Worm (Caenorhabditis elegans): ENCODE results near the gene srbc-79.

DNA sequence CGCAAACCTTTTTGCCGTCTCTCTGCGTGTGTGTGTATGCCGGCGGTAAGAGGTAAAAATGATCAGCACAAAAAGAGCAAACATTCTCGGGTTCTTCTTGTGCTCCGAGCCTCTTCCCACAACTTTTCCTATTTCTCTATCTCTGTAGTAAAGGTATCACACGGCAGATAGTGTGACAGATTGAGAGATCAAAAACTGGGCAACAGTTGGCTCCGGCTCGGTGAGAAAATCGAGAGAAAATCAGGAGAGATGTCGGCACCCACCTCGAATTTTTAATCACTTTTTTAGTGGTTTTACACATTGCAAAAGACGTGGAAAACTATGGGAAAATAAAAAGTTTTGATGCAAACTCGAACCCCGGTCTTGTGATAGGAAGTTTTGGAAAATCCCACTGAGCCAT, 40.5 kb downstream of the srbc-79 start:
- TF ChIP-seq fkh-10 (GFP tag; optimal IDR thresholded peaks at IDR 0.05) = no peak
- no peak for TF ChIP-seq jun-1 (tag; optimal IDR thresholded peaks at IDR 0.05)
- no peak for TF ChIP-seq ztf-11 (tag; optimal IDR thresholded peaks at IDR 0.05)
- no peak for TF ChIP-seq nhr-11 (tag; optimal IDR thresholded peaks at IDR 0.05)
- no peak for TF ChIP-seq tbx-2 (tag; optimal IDR thresholded peaks at IDR 0.05)
- TF ChIP-seq unc-62 (GFP tag; optimal IDR thresholded peaks at IDR 0.05) = no peak
- TF ChIP-seq nhr-28 (tag; optimal IDR thresholded peaks at IDR 0.05) = no peak
- no peak for TF ChIP-seq fkh-2 (tag; optimal IDR thresholded peaks at IDR 0.05)
- TF ChIP-seq nhr-12 (tag; optimal IDR thresholded peaks at IDR 0.05) = no peak
- TF ChIP-seq lin-15B (tag; optimal IDR thresholded peaks at IDR 0.05) = no peak
- TF ChIP-seq elt-3 (tag; optimal IDR thresholded peaks at IDR 0.05) = no peak
- no peak for TF ChIP-seq fos-1 (tag; optimal IDR thresholded peaks at IDR 0.05)
